Fruit fly (Drosophila melanogaster): ENCODE data around the gene CG15337.

DNA sequence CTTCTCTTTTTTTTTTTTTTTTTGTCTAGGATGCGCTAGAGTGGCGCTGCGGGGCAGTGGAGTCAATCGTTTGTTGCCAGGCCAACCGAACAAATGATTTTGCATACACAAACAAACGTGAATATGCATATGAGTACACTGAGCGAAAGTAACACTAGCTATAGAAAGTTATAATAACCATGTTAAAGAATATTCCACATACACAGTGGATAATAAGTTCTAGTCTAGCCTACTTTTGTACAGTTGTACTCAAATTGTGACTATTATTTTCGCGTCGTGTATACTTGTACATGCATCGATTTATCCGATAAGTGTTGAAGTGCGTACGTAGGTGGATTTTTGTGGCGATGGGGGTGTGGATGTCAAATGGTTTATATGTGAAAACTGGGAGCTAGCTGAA lies 47.2 kb downstream of the CG15337 start:
- no peak for TF ChIP-seq CG8478 (optimal IDR thresholded peaks at IDR 0.05)
- TF ChIP-seq CTCF (optimal IDR thresholded peaks at IDR 0.05) = no peak
